Worm (Caenorhabditis elegans): ENCODE results near the gene K09C8.9.
A peak's percentile ranks its signal among the peaks of the same experiment; 100 is the strongest.

K09C8.9 gene

ce11 chrX:10965508-10965907 lies 2.1 kb downstream of the K09C8.9 start:
- TF ChIP-seq nhr-2 (tag; optimal IDR thresholded peaks at IDR 0.05): no peak
- no peak for TF ChIP-seq sptf-1 (tag; optimal IDR thresholded peaks at IDR 0.05)
- TF ChIP-seq ces-1 (GFP tag; optimal IDR thresholded peaks at IDR 0.05): peak; percentile 82

DNA sequence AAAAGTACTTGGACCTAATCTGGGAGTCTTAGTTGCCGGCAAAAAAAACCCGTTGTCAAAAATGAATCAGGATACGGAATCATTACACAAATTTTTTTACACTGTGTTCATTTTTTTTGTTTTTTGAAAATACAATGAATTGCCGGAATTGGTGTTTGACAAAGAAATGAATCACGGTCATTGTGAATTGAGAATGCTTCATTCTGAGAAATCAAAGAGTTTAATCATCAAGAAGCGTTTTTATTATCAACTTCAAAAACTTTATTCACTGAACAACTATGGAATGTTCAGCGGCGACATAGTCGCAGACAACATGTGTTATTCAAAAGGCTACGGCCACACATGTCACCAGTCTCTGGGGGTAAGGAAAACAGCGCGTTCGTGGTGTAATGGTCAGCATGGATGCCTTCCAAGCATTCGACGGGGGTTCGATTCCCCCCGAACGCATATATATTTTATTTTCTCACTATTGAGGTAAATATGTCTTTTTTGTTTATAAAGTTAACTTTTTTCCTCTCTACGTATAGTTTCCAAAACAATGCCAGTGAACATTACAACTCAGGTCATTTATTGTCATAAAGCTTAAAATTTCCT lies 4.0 kb downstream of the K09C8.9 start, which contains the start of gene nas-10:
TSS of gene nas-10 (minus strand) at position 51 of the 594 bp plus-strand sequence.
- TF ChIP-seq elt-1 (tag; optimal IDR thresholded peaks at IDR 0.05; ENCODE audit: borderline replicate concordance, insufficient read depth) (no peak), ceh-43 (GFP tag; optimal IDR thresholded peaks at IDR 0.05) (peak; percentile 68), unc-62 (GFP tag; optimal IDR thresholded peaks at IDR 0.05) (no peak), sem-2 (GFP tag; optimal IDR thresholded peaks at IDR 0.05) (peak; percentile 80), mls-2 (tag; optimal IDR thresholded peaks at IDR 0.05) (peak; percentile 95), cnd-1 (tag; optimal IDR thresholded peaks at IDR 0.05) (peak; percentile 83), ces-1 (GFP tag; optimal IDR thresholded peaks at IDR 0.05) (peak; percentile 50), ham-2 (GFP tag; optimal IDR thresholded peaks at IDR 0.05) (peak; percentile 73), nhr-12 (tag; optimal IDR thresholded peaks at IDR 0.05) (no peak), M03D4.4 (tag; optimal IDR thresholded peaks at IDR 0.05) (peak; percentile 92), pha-4 (tag; optimal IDR thresholded peaks at IDR 0.05) (peak; percentile 65), lin-32 (GFP tag; optimal IDR thresholded peaks at IDR 0.05) (peak; percentile 76), sptf-1 (tag; optimal IDR thresholded peaks at IDR 0.05) (peak; percentile 95), tbx-8 (GFP tag; optimal IDR thresholded peaks at IDR 0.05) (peak; percentile 30), mep-1 (tag; optimal IDR thresholded peaks at IDR 0.05) (peak; percentile 61), unc-120 (tag; optimal IDR thresholded peaks at IDR 0.05; ENCODE audit: poor library complexity, severe bottlenecking) (peak; percentile 86), zip-8 (tag; optimal IDR thresholded peaks at IDR 0.05) (no peak), nhr-28 (tag; optimal IDR thresholded peaks at IDR 0.05) (peak; percentile 17), hlh-1 (tag; optimal IDR thresholded peaks at IDR 0.05) (peak; percentile 57), drap-1 (GFP tag; optimal IDR thresholded peaks at IDR 0.05) (peak; percentile 88), mab-5 (tag; optimal IDR thresholded peaks at IDR 0.05) (no peak), ceh-83 (GFP tag; optimal IDR thresholded peaks at IDR 0.05) (peak; percentile 90), unc-39 (tag; optimal IDR thresholded peaks at IDR 0.05) (peak; percentile 10), ztf-11 (tag; optimal IDR thresholded peaks at IDR 0.05) (peak; percentile 38), bed-3 (GFP tag; optimal IDR thresholded peaks at IDR 0.05) (peak; percentile 76), elt-3 (tag; optimal IDR thresholded peaks at IDR 0.05) (no peak), nhr-2 (tag; optimal IDR thresholded peaks at IDR 0.05) (no peak), lsy-2 (tag; optimal IDR thresholded peaks at IDR 0.05) (no peak), snpc-4 (tag; optimal IDR thresholded peaks at IDR 0.05) (no peak), flh-1 (GFP tag; optimal IDR thresholded peaks at IDR 0.05) (peak; percentile 51)

DNA sequence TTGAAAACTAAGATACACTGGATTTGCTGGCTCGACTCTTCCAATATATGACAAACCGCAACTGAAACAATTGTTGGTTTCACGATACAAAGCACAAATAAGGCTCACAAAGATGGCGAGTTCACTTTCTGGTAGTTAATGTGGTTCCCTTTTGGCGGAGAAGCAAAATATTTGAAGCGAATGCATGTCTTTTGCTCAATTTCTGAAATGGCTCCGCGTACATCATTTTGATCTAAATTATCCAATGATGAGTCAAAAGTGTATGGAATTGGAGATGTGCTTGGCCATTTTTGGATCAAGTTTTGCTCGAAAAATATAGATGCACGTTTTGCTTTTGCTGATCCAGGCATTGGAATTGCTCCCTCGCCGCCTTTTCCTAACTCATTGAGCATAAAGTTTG lies 5.9 kb downstream of the K09C8.9 start:
- TF ChIP-seq mab-5 (tag; optimal IDR thresholded peaks at IDR 0.05): no peak

ce11 chrX:10959136-10959535 lies 8.5 kb downstream of the K09C8.9 start, which contains the start of gene K09C8.2:
Gene K09C8.2, plus strand, starts transcription at chrX:10959436.
- TF ChIP-seq zip-8 (tag; optimal IDR thresholded peaks at IDR 0.05) (no peak), sem-2 (GFP tag; optimal IDR thresholded peaks at IDR 0.05) (no peak), mab-5 (tag; optimal IDR thresholded peaks at IDR 0.05) (no peak), elt-1 (tag; optimal IDR thresholded peaks at IDR 0.05; ENCODE audit: borderline replicate concordance, insufficient read depth) (no peak), flh-1 (GFP tag; optimal IDR thresholded peaks at IDR 0.05) (no peak)

ce11 chrX:10958427-10958826 lies 9.2 kb downstream of the K09C8.9 start, which contains the start of gene nlp-19:
Gene nlp-19, plus strand, starts transcription at chrX:10958727.
- TF ChIP-seq drap-1 (GFP tag; optimal IDR thresholded peaks at IDR 0.05) (no peak), ham-2 (GFP tag; optimal IDR thresholded peaks at IDR 0.05) (no peak), zip-8 (tag; optimal IDR thresholded peaks at IDR 0.05) (no peak), M03D4.4 (tag; optimal IDR thresholded peaks at IDR 0.05) (no peak), nhr-76 (tag; optimal IDR thresholded peaks at IDR 0.05) (no peak), unc-39 (tag; optimal IDR thresholded peaks at IDR 0.05) (no peak), mls-2 (tag; optimal IDR thresholded peaks at IDR 0.05) (no peak), ceh-39 (tag; optimal IDR thresholded peaks at IDR 0.05) (no peak), ztf-11 (tag; optimal IDR thresholded peaks at IDR 0.05) (no peak), unc-62 (GFP tag; optimal IDR thresholded peaks at IDR 0.05) (no peak), cnd-1 (tag; optimal IDR thresholded peaks at IDR 0.05) (no peak), bed-3 (GFP tag; optimal IDR thresholded peaks at IDR 0.05) (no peak), ceh-83 (GFP tag; optimal IDR thresholded peaks at IDR 0.05) (no peak), pha-4 (tag; optimal IDR thresholded peaks at IDR 0.05) (no peak), lin-13 (tag; optimal IDR thresholded peaks at IDR 0.05) (no peak), blmp-1 (tag; optimal IDR thresholded peaks at IDR 0.05) (no peak)

Data from whole organism, mixed stage, embryonic.